Worm (Caenorhabditis elegans): ENCODE measurements around the gene mltn-7.
A peak's percentile ranks its signal among the peaks of the same experiment; 100 is the strongest.

mltn-7 gene

ce11 chrV:332585-332984 is 37.5 kb upstream of the mltn-7 start (continued):
- TF ChIP-seq lin-15B (tag; optimal IDR thresholded peaks at IDR 0.05) (no peak), fos-1 (tag; optimal IDR thresholded peaks at IDR 0.05) (no peak), lim-7 (GFP tag; IDR thresholded peaks at IDR 0.05) (no peak), nhr-42 (GFP tag; IDR thresholded peaks at IDR 0.05) (no peak), nhr-102 (tag; optimal IDR thresholded peaks at IDR 0.05) (peak; percentile 92), mxl-3 (GFP tag; optimal IDR thresholded peaks at IDR 0.05) (peak; percentile 27), dve-1 (tag; optimal IDR thresholded peaks at IDR 0.05; ENCODE audit: insufficient read depth) (peak; percentile 51), daf-12 (tag; optimal IDR thresholded peaks at IDR 0.05) (no peak), ceh-28 (tag; optimal IDR thresholded peaks at IDR 0.05) (no peak), ceh-44 (GFP tag; IDR thresholded peaks at IDR 0.05) (no peak), ZK546.5 (tag; optimal IDR thresholded peaks at IDR 0.05) (no peak), unc-39 (tag; optimal IDR thresholded peaks at IDR 0.05) (no peak), nhr-25 (tag; optimal IDR thresholded peaks at IDR 0.05; ENCODE audit: borderline replicate concordance, insufficient read depth) (no peak), Y5F2A.4 (GFP tag; optimal IDR thresholded peaks at IDR 0.05) (no peak), mxl-2 (GFP tag; conservative IDR thresholded peaks at IDR 0.05) (no peak), pha-4 (GFP tag; IDR thresholded peaks at IDR 0.05) (no peak), pha-4 (tag; optimal IDR thresholded peaks at IDR 0.05) (no peak), zag-1 (tag; optimal IDR thresholded peaks at IDR 0.05) (no peak), nhr-48 (tag; optimal IDR thresholded peaks at IDR 0.05) (no peak), pqm-1 (tag; optimal IDR thresholded peaks at IDR 0.05) (peak; percentile 97), cey-2 (tag; optimal IDR thresholded peaks at IDR 0.05; ENCODE audit: borderline replicate concordance, insufficient read depth) (no peak), zfp-2 (tag; optimal IDR thresholded peaks at IDR 0.05) (no peak), dmd-8 (GFP tag; IDR thresholded peaks at IDR 0.05) (no peak), daf-16 (GFP tag; optimal IDR thresholded peaks at IDR 0.05) (no peak), daf-16 (tag; optimal IDR thresholded peaks at IDR 0.05) (peak; percentile 94), dmd-6 (GFP tag; IDR thresholded peaks at IDR 0.05) (peak; percentile 93), Y75B8A.6 (GFP tag; IDR thresholded peaks at IDR 0.05) (no peak), nhr-6 (tag; optimal IDR thresholded peaks at IDR 0.05) (peak; percentile 48), duxl-1 (tag; optimal IDR thresholded peaks at IDR 0.05; ENCODE audit: poor library complexity) (no peak), lir-3 (tag; optimal IDR thresholded peaks at IDR 0.05) (no peak), aly-2 (tag; optimal IDR thresholded peaks at IDR 0.05) (no peak), nhr-10 (tag; optimal IDR thresholded peaks at IDR 0.05) (no peak), nhr-11 (tag; optimal IDR thresholded peaks at IDR 0.05) (no peak), Y105C5A.15 (GFP tag; IDR thresholded peaks at IDR 0.05) (no peak), fkh-10 (GFP tag; optimal IDR thresholded peaks at IDR 0.05) (no peak), saeg-2 (GFP tag; IDR thresholded peaks at IDR 0.05) (no peak), hlh-11 (tag; optimal IDR thresholded peaks at IDR 0.05) (peak; percentile 77), unc-130 (GFP tag; optimal IDR thresholded peaks at IDR 0.05) (no peak), jun-1 (tag; optimal IDR thresholded peaks at IDR 0.05) (no peak), php-3 (GFP tag; IDR thresholded peaks at IDR 0.05) (peak; percentile 62), mdl-1 (tag; optimal IDR thresholded peaks at IDR 0.05) (peak in 1 of 2 experiments; percentile 15), tra-1 (GFP tag; IDR thresholded peaks at IDR 0.05) (no peak), lin-39 (tag; optimal IDR thresholded peaks at IDR 0.05) (no peak), nhr-77 (tag; optimal IDR thresholded peaks at IDR 0.05) (peak; percentile 29), daf-8 (GFP tag; IDR thresholded peaks at IDR 0.05) (no peak), madf-5 (GFP tag; IDR thresholded peaks at IDR 0.05) (no peak), D1046.2 (GFP tag; IDR thresholded peaks at IDR 0.05) (no peak), aha-1 (tag) (peak; percentile 65), ZK337.2 (GFP tag; IDR thresholded peaks at IDR 0.05) (no peak), ceh-82 (tag; optimal IDR thresholded peaks at IDR 0.05) (no peak), unc-62 (GFP tag; optimal IDR thresholded peaks at IDR 0.05 in 1 of 2) (no peak), unc-62 (tag; optimal IDR thresholded peaks at IDR 0.05) (no peak), ceh-32 (tag; optimal IDR thresholded peaks at IDR 0.05; ENCODE audit: poor library complexity) (no peak)

Data from whole organism, L4 larva.